Worm (Caenorhabditis elegans): Measurements from ENCODE around the gene srw-43.
"Not testable (repeated sequence)": the region's sequence is repeated elsewhere in the genome, so short reads cannot be mapped to it uniquely, and the experiment has no call there.

- not testable (repeated sequence) for TF ChIP-seq F10B5.3 (tag; optimal IDR thresholded peaks at IDR 0.05); R02D3.7 (tag; optimal IDR thresholded peaks at IDR 0.05); Y75B8A.6 (GFP tag; IDR thresholded peaks at IDR 0.05); lin-13 (GFP tag; optimal IDR thresholded peaks at IDR 0.05)
These were observed 25.0 kb upstream of the srw-43 start, which contains the start of gene Y70C5B.2 for ce11 chrV:16660816-16661215.
